Fruit fly (Drosophila melanogaster) ovary, adult (tissue): ENCODE measurements around the gene CG13833.

Source experiments
- CG17801 ChIP-seq: fragments of 200-800 bp; optimal IDR thresholded peaks from 2 replicates; lab custom pipeline; 2019; ENCODE audit warnings: missing biosample characterization, mild to moderate bottlenecking, missing genetic modification characterization, moderate library complexity; ENCODE audit not compliant: partially characterized antibody

The CG13833 gene

DNA sequence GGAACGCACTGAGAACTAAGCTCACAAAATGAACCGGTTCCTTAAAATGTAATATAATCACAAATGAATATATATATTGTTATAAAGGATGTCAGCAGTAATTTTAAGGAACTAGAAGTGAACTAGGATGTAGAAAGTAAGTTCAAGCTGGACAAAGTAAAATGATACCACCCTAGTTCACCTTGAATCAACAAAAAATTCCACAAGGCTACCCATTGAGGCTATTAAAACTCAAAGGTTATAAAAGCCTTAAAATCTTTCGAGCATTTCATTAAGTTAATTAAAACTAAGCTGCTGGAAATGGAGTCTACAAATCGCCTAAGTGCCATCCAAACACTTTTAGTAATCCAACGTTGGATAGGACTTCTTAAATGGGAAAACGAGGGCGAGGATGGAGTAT lies 46.4 kb downstream of the CG13833 start, which contains the start of gene Or94b:
Or94b (plus strand) TSS at position 301 of the 400 bp plus-strand sequence.
- TF ChIP-seq CG17801 = no peak

DNA sequence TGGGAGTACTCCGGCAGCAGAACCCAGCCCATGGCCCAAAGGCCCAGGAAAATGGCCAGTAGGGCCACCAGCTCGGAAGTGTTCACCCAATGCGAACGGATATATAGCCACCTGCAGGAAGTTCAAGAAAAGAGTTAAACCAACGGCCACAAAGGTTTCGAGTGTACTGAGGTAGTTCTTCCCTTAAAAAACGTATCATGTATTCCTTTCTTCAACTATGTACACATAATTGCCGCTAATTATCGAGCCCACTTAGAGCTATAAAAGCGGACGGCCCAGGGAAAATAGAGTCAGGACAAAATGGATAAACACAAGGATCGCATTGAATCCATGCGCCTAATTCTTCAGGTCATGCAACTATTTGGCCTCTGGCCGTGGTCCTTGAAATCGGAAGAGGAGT lies 48.4 kb downstream of the CG13833 start, which contains the start of gene Or94a:
Or94a (plus strand) TSS at position 301 of the 400 bp plus-strand sequence.
- TF ChIP-seq CG17801 = no peak
